Fruit fly (Drosophila melanogaster) whole organism, embryonic: ENCODE data around the gene CG10562.

Source experiments
- BtbVII ChIP-seq: fragments of 200-800 bp; sonication (Bioruptor generic); optimal IDR thresholded peaks from 3 replicates; lab custom pipeline; 2017; ENCODE audit warnings: missing biosample characterization, mild to moderate bottlenecking, missing genetic modification characterization
- CG12391 ChIP-seq: fragments of 200-800 bp; sonication (Bioruptor generic); optimal IDR thresholded peaks from 3 replicates; lab custom pipeline; 2018; ENCODE audit warnings: missing biosample characterization, mild to moderate bottlenecking, missing genetic modification characterization, moderate library complexity
- CG12769 ChIP-seq: fragments of 200-800 bp; sonication (Bioruptor generic); optimal IDR thresholded peaks from 2 replicates; lab custom pipeline; 2019; ENCODE audit warnings: missing biosample characterization, mild to moderate bottlenecking, missing genetic modification characterization, moderate library complexity
- CG12942 ChIP-seq: fragments of 200-800 bp; sonication (Bioruptor generic); optimal IDR thresholded peaks from 3 replicates; lab custom pipeline; 2016; ENCODE audit warnings: missing biosample characterization, missing genetic modification characterization
- CG13775 ChIP-seq: fragments of 200-800 bp; sonication (Bioruptor generic); optimal IDR thresholded peaks from 3 replicates; lab custom pipeline; 2017; ENCODE audit warnings: missing biosample characterization, mild to moderate bottlenecking, missing genetic modification characterization
- CG13894 ChIP-seq: fragments of 200-800 bp; sonication (Bioruptor generic); optimal IDR thresholded peaks from 3 replicates; lab custom pipeline; 2018; ENCODE audit warnings: missing biosample characterization, mild to moderate bottlenecking, missing genetic modification characterization, moderate library complexity
- CG14965 ChIP-seq: fragments of 200-800 bp; sonication (Bioruptor generic); optimal IDR thresholded peaks from 2 replicates; lab custom pipeline; 2016; ENCODE audit warnings: missing biosample characterization, missing genetic modification characterization, borderline replicate concordance
- CG15514 ChIP-seq: fragments of 200-800 bp; sonication (Bioruptor generic); optimal IDR thresholded peaks from 3 replicates; lab custom pipeline; 2017; ENCODE audit warnings: missing biosample characterization, missing genetic modification characterization, mild to moderate bottlenecking, moderate library complexity, missing genetic modification reagents
- CG1832 ChIP-seq: fragments of 200-800 bp; sonication (Bioruptor generic); optimal IDR thresholded peaks from 2 replicates; lab custom pipeline; 2017; ENCODE audit warnings: missing biosample characterization, mild to moderate bottlenecking, missing genetic modification characterization, inconsistent platforms
- CG2199 ChIP-seq: fragments of 200-800 bp; sonication (Bioruptor generic); IDR thresholded peaks from 3 replicates; pipeline ENCODE4 v1.3.6; 2022; ENCODE audit warnings: missing biosample characterization, missing genetic modification characterization
- CG34376 ChIP-seq: fragments of 200-800 bp; sonication (Bioruptor generic); optimal IDR thresholded peaks from 2 replicates; lab custom pipeline; 2018; ENCODE audit warnings: missing biosample characterization, mild to moderate bottlenecking, missing genetic modification characterization
- CG4360 ChIP-seq: fragments of 200-800 bp; sonication (Bioruptor generic); IDR thresholded peaks from 2 replicates; pipeline ENCODE4 v1.3.6; 2022; ENCODE audit warnings: missing biosample characterization, missing genetic modification characterization
- CG4424 ChIP-seq: fragments of 200-800 bp; sonication (Bioruptor generic); optimal IDR thresholded peaks from 3 replicates; lab custom pipeline; 2016; ENCODE audit warnings: missing biosample characterization, missing genetic modification characterization
- CG6689 ChIP-seq: fragments of 200-800 bp; sonication (Bioruptor generic); IDR thresholded peaks from 2 replicates; pipeline ENCODE4 v1.3.6; 2022; ENCODE audit warnings: missing biosample characterization, missing genetic modification characterization
- CG8089 ChIP-seq: fragments of 200-800 bp; sonication (Bioruptor generic); optimal IDR thresholded peaks from 3 replicates; lab custom pipeline; 2016; ENCODE audit warnings: missing biosample characterization, missing genetic modification characterization
- CG8290 ChIP-seq, 3 experiments: fragments of 200-800 bp; sonication (Bioruptor generic); optimal IDR thresholded peaks; 2 replicates each; lab custom pipeline; 2016 to 2019; ENCODE audit warnings: missing biosample characterization in 3 of 3, missing genetic modification characterization in 3 of 3, mild to moderate bottlenecking in 2 of 3, moderate library complexity in 1 of 3
- CG9215 ChIP-seq: fragments of 200-800 bp; sonication (Bioruptor generic); IDR thresholded peaks from 2 replicates; pipeline ENCODE4 v1.3.6; 2022; ENCODE audit warnings: missing biosample characterization, missing genetic modification characterization
- CTCF ChIP-seq: fragments of 200-800 bp; sonication (Bioruptor generic); optimal IDR thresholded peaks from 2 replicates; lab custom pipeline; 2017; ENCODE audit warnings: missing biosample characterization, mild to moderate bottlenecking, missing genetic modification characterization, moderate library complexity
- Eip74EF ChIP-seq, 2 experiments: fragments of 200-800 bp in 1 of 2; fragments of >200 bp in 1 of 2; sonication (Bioruptor generic) in 1 of 2; optimal IDR thresholded peaks; 2 replicates each; lab custom pipeline; 2017 to 2019; ENCODE audit warnings: missing biosample characterization in 2 of 2, missing genetic modification characterization in 2 of 2, mild to moderate bottlenecking in 1 of 2, moderate library complexity in 1 of 2
- Gug ChIP-seq: fragments of 200-800 bp; sonication (Bioruptor generic); IDR thresholded peaks from 4 replicates; pipeline ENCODE4 v1.3.6; 2022; ENCODE audit warnings: missing biosample characterization, missing genetic modification characterization
- HLHmδ ChIP-seq: fragments of 200-800 bp; sonication (Bioruptor generic); optimal IDR thresholded peaks from 2 replicates; lab custom pipeline; 2018; ENCODE audit warnings: missing biosample characterization, mild to moderate bottlenecking, missing genetic modification characterization, moderate library complexity
- Hey ChIP-seq: fragments of 200-800 bp; sonication (Bioruptor generic); optimal IDR thresholded peaks from 3 replicates; lab custom pipeline; 2018; ENCODE audit warnings: missing biosample characterization, mild to moderate bottlenecking, missing genetic modification characterization
- Hr3 ChIP-seq: fragments of 200-800 bp; sonication (Bioruptor generic); optimal IDR thresholded peaks from 3 replicates; lab custom pipeline; 2016; ENCODE audit warnings: missing biosample characterization, missing genetic modification characterization
- Hr78 ChIP-seq, 2 experiments: fragments of 200-800 bp in 1 of 2; fragments of >200 bp in 1 of 2; sonication (Bioruptor generic) in 1 of 2; optimal IDR thresholded peaks; 2 replicates each; lab custom pipeline; 2017 to 2019; ENCODE audit warnings: missing biosample characterization in 2 of 2, missing genetic modification characterization in 2 of 2, mild to moderate bottlenecking in 1 of 2, moderate library complexity in 1 of 2
- Med ChIP-seq: fragments of 200-800 bp; sonication (Bioruptor generic); peaks from one replicate; lab custom pipeline; 2016; ENCODE audit warnings: missing biosample characterization, missing genetic modification characterization, mild to moderate bottlenecking, inconsistent platforms, moderate library complexity
- Myb ChIP-seq: fragments of 200-800 bp; sonication (Bioruptor generic); optimal IDR thresholded peaks from 2 replicates; lab custom pipeline; 2016; ENCODE audit warnings: missing biosample characterization, missing genetic modification characterization
- cas ChIP-seq: fragments of 200-800 bp; sonication (Bioruptor generic); IDR thresholded peaks from 2 replicates; pipeline ENCODE4 v1.3.6; 2022; ENCODE audit warnings: missing biosample characterization, missing genetic modification characterization
- chif ChIP-seq, 2 experiments: fragments of 200-800 bp; sonication (Bioruptor generic); optimal IDR thresholded peaks; 3 replicates each; lab custom pipeline; 2016; ENCODE audit warnings: missing biosample characterization in 2 of 2, missing genetic modification characterization in 2 of 2
- chinmo ChIP-seq: fragments of 200-800 bp; sonication (Bioruptor generic); IDR thresholded peaks from 4 replicates; pipeline ENCODE4 v1.3.6; 2022; ENCODE audit warnings: missing biosample characterization, missing genetic modification characterization; ENCODE audit not compliant: partially characterized antibody
- corto ChIP-seq: fragments of 200-800 bp; sonication (Bioruptor generic); optimal IDR thresholded peaks from 2 replicates; lab custom pipeline; 2016; ENCODE audit warnings: missing biosample characterization, mild to moderate bottlenecking, missing genetic modification characterization, moderate library complexity
- emc ChIP-seq: fragments of 200-800 bp; sonication (Bioruptor generic); optimal IDR thresholded peaks from 2 replicates; lab custom pipeline; 2016; ENCODE audit warnings: missing biosample characterization, missing genetic modification characterization
- ems ChIP-seq: fragments of 200-800 bp; sonication (Bioruptor generic); optimal IDR thresholded peaks from 3 replicates; lab custom pipeline; 2016; ENCODE audit warnings: missing biosample characterization, missing genetic modification characterization
- exex ChIP-seq: fragments of 200-800 bp; sonication (Bioruptor generic); optimal IDR thresholded peaks from 4 replicates; lab custom pipeline; 2018; ENCODE audit warnings: missing biosample characterization, mild to moderate bottlenecking, missing genetic modification characterization, moderate library complexity
- ftz-f1 ChIP-seq: fragments of 200-800 bp; sonication (Bioruptor generic); optimal IDR thresholded peaks from 2 replicates; lab custom pipeline; 2016; ENCODE audit warnings: missing biosample characterization, missing genetic modification characterization
- grn ChIP-seq: fragments of 200-800 bp; sonication (Bioruptor generic); optimal IDR thresholded peaks from 3 replicates; lab custom pipeline; 2017; ENCODE audit warnings: missing biosample characterization, missing genetic modification characterization
- lab ChIP-seq: fragments of 200-800 bp; sonication (Bioruptor generic); optimal IDR thresholded peaks from 3 replicates; lab custom pipeline; 2017; ENCODE audit warnings: missing biosample characterization, missing genetic modification characterization, mild to moderate bottlenecking, moderate library complexity, missing genetic modification reagents
- lbe ChIP-seq: fragments of 200-800 bp; sonication (Bioruptor generic); optimal IDR thresholded peaks from 2 replicates; lab custom pipeline; 2016; ENCODE audit warnings: missing biosample characterization, mild to moderate bottlenecking, missing genetic modification characterization
- lilli ChIP-seq: fragments of 200-800 bp; sonication (Bioruptor generic); optimal IDR thresholded peaks from 3 replicates; lab custom pipeline; 2016; ENCODE audit warnings: missing biosample characterization, missing genetic modification characterization
- mirr ChIP-seq: fragments of 200-800 bp; sonication (Bioruptor generic); optimal IDR thresholded peaks from 3 replicates; lab custom pipeline; 2018; ENCODE audit warnings: missing biosample characterization, mild to moderate bottlenecking, missing genetic modification characterization
- p53 ChIP-seq: fragments of 200-800 bp; sonication (Bioruptor generic); optimal IDR thresholded peaks from 2 replicates; lab custom pipeline; 2016; ENCODE audit warnings: missing biosample characterization, missing genetic modification characterization
- sd ChIP-seq: fragments of 200-800 bp; sonication (Bioruptor generic); optimal IDR thresholded peaks from 3 replicates; lab custom pipeline; 2018; ENCODE audit warnings: missing biosample characterization, mild to moderate bottlenecking, missing genetic modification characterization, moderate library complexity
- sug ChIP-seq: fragments of 200-800 bp; optimal IDR thresholded peaks from 2 replicates; lab custom pipeline; 2019; ENCODE audit warnings: missing biosample characterization, mild to moderate bottlenecking, missing genetic modification characterization, moderate library complexity
- tio ChIP-seq: fragments of 200-800 bp; sonication (Bioruptor generic); optimal IDR thresholded peaks from 2 replicates; lab custom pipeline; 2017; ENCODE audit warnings: missing biosample characterization, missing genetic modification characterization, inconsistent platforms
- twi ChIP-seq: fragments of 200-800 bp; optimal IDR thresholded peaks from 2 replicates; lab custom pipeline; 2019; ENCODE audit warnings: missing biosample characterization, mild to moderate bottlenecking, missing genetic modification characterization, moderate library complexity
- tx ChIP-seq: fragments of 200-800 bp; sonication (Bioruptor generic); optimal IDR thresholded peaks from 2 replicates; lab custom pipeline; 2016; ENCODE audit warnings: missing biosample characterization, missing genetic modification characterization

CG10562 gene

dm6 chr3R:25308228-25308627, 14.3 kb downstream of the CG10562 start, which contains the start of gene CG10550 (continued):
- TF ChIP-seq HLHmδ (GFP tag; lab: Kevin White, UChicago) (no peak), CTCF (no peak), tio (no peak), CG14965 (no peak), CG2199 (GFP tag; lab: Robert Waterston, UW) (peak; percentile 40; the same call in 1 of the 3 replicates), CG8089 (GFP tag; lab: Kevin White, UChicago) (no peak), p53 (GFP tag; lab: Kevin White, UChicago) (no peak), CG12391 (tag; lab: Kevin White, UChicago) (no peak), CG6689 (no peak), Hey (tag; lab: Kevin White, UChicago) (no peak), CG9215 (GFP tag; lab: Robert Waterston, UW) (no peak)

- TF ChIP-seq BtbVII (GFP tag; lab: Kevin White, UChicago) = peak; percentile 58
- TF ChIP-seq tx = no peak
- peak; percentile 19 for TF ChIP-seq lab
- no peak for TF ChIP-seq lilli (GFP tag; lab: Kevin White, UChicago)
- TF ChIP-seq CG34376 (GFP tag; lab: Kevin White, UChicago) = peak; percentile 48
- TF ChIP-seq emc (GFP tag; lab: Kevin White, UChicago) = no peak
- TF ChIP-seq sd (tag; lab: Kevin White, UChicago) = peak; percentile 70
- TF ChIP-seq sug (tag; lab: Kevin White, UChicago) = peak; percentile 74
- no peak for TF ChIP-seq chif (GFP tag; optimal IDR thresholded peaks at IDR 0.05; lab: Kevin White, UChicago)
- TF ChIP-seq Med (GFP tag; lab: Kevin White, UChicago) = peak; percentile 63
- no peak for TF ChIP-seq CG12942 (GFP tag; lab: Kevin White, UChicago)
- TF ChIP-seq CG4424 (GFP tag; lab: Kevin White, UChicago) = no peak
- peak; percentile 40 for TF ChIP-seq grn (GFP tag; lab: Kevin White, UChicago)
- no peak for TF ChIP-seq Hr3 (GFP tag; lab: Kevin White, UChicago)
- TF ChIP-seq Gug (GFP tag; lab: Robert Waterston, UW) = no peak
- 0 out of 4 replicates have a peak, but pooled peaks have one; percentile 64 for TF ChIP-seq chinmo (GFP tag; lab: Robert Waterston, UW)
- TF ChIP-seq mirr (GFP tag; lab: Kevin White, UChicago) = peak; percentile 40
- peak; percentile 99 for TF ChIP-seq exex (tag; lab: Kevin White, UChicago)
- TF ChIP-seq twi (tag; lab: Kevin White, UChicago) = no peak
- TF ChIP-seq, all 482 proteins: peak for 10
These were observed 16.6 kb downstream of the CG10562 start for dm6 chr3R:25305822-25306544.

- TF ChIP-seq Myb (no peak), CG12769 (tag; lab: Kevin White, UChicago) (peak; percentile 67), lbe (GFP tag; lab: Kevin White, UChicago) (peak; percentile 42), CG13775 (GFP tag; lab: Kevin White, UChicago) (no peak), ems (GFP tag; lab: Kevin White, UChicago) (no peak), mirr (GFP tag; lab: Kevin White, UChicago) (peak; percentile 30), Hr78 (GFP tag; optimal IDR thresholded peaks at IDR 0.05; lab: Kevin White, UChicago) (peak in 1 of 2 experiments; percentile 82), corto (GFP tag; lab: Kevin White, UChicago) (no peak), CG1832 (no peak), CG8290 (GFP tag; optimal IDR thresholded peaks at IDR 0.05; lab: Kevin White, UChicago) (no peak), CG8290 (tag; optimal IDR thresholded peaks at IDR 0.05; lab: Kevin White, UChicago) (peak in 1 of 2 experiments; percentile 11), lab (peak; percentile 9), ftz-f1 (GFP tag; lab: Kevin White, UChicago) (peak; percentile 92), CG13894 (tag; lab: Kevin White, UChicago) (peak; percentile 36), CG15514 (peak; percentile 12), CG4360 (GFP tag; lab: Robert Waterston, UW) (no peak), Eip74EF (GFP tag; optimal IDR thresholded peaks at IDR 0.05; lab: Kevin White, UChicago) (peak in 1 of 2 experiments; percentile 18), cas (no peak)
These were observed 18.6 kb downstream of the CG10562 start, which contains the start of gene CG31436 for dm6 chr3R:25303857-25304440. TSS of gene CG31436 (plus strand) at chr3R:25304137.
